Worm (Caenorhabditis elegans): ENCODE data around the gene C18A3.11.
A peak's percentile ranks its signal among the peaks of the same experiment; 100 is the strongest.

The C18A3.11 gene

ce11 chrII:5715745-5716357 lies 15.0 kb upstream of the C18A3.11 start, which contains the start of the genes C18A3.10 and C18A3.3:
Gene C18A3.10, minus strand, starts transcription at chrII:5715845.
Gene C18A3.3, plus strand, starts transcription at chrII:5716307.
- TF ChIP-seq nhr-76 (tag; optimal IDR thresholded peaks at IDR 0.05) (no peak), snpc-4 (tag; optimal IDR thresholded peaks at IDR 0.05) (no peak), ceh-83 (GFP tag; optimal IDR thresholded peaks at IDR 0.05) (no peak), flh-1 (GFP tag; optimal IDR thresholded peaks at IDR 0.05) (no peak), nhr-2 (tag; optimal IDR thresholded peaks at IDR 0.05) (no peak), ham-2 (GFP tag; optimal IDR thresholded peaks at IDR 0.05) (no peak), ceh-43 (GFP tag; optimal IDR thresholded peaks at IDR 0.05) (no peak), lsy-2 (tag; optimal IDR thresholded peaks at IDR 0.05) (no peak), M03D4.4 (tag; optimal IDR thresholded peaks at IDR 0.05) (no peak), elt-3 (tag; optimal IDR thresholded peaks at IDR 0.05) (no peak), mls-2 (tag; optimal IDR thresholded peaks at IDR 0.05) (no peak), mab-5 (tag; optimal IDR thresholded peaks at IDR 0.05) (no peak), unc-39 (tag; optimal IDR thresholded peaks at IDR 0.05) (no peak), zip-8 (tag; optimal IDR thresholded peaks at IDR 0.05) (no peak), nhr-28 (tag; optimal IDR thresholded peaks at IDR 0.05) (no peak), unc-120 (tag; optimal IDR thresholded peaks at IDR 0.05; ENCODE audit: poor library complexity, severe bottlenecking) (no peak), ceh-39 (tag; optimal IDR thresholded peaks at IDR 0.05) (no peak), blmp-1 (tag; optimal IDR thresholded peaks at IDR 0.05) (no peak)

ce11 chrII:5717831-5718230 lies 13.0 kb upstream of the C18A3.11 start, which contains the start of gene zipt-3:
Gene zipt-3, plus strand, starts transcription at chrII:5718131.
- no peak for TF ChIP-seq bed-3 (GFP tag; optimal IDR thresholded peaks at IDR 0.05)
- no peak for TF ChIP-seq elt-3 (tag; optimal IDR thresholded peaks at IDR 0.05)
- TF ChIP-seq unc-62 (GFP tag; optimal IDR thresholded peaks at IDR 0.05) = no peak
- no peak for TF ChIP-seq blmp-1 (tag; optimal IDR thresholded peaks at IDR 0.05)
- TF ChIP-seq unc-39 (tag; optimal IDR thresholded peaks at IDR 0.05) = no peak
- TF ChIP-seq nhr-12 (tag; optimal IDR thresholded peaks at IDR 0.05) = no peak
- no peak for TF ChIP-seq drap-1 (GFP tag; optimal IDR thresholded peaks at IDR 0.05)
- TF ChIP-seq ceh-83 (GFP tag; optimal IDR thresholded peaks at IDR 0.05) = no peak
- TF ChIP-seq nhr-2 (tag; optimal IDR thresholded peaks at IDR 0.05) = no peak
- TF ChIP-seq mab-5 (tag; optimal IDR thresholded peaks at IDR 0.05) = no peak
- no peak for TF ChIP-seq mls-2 (tag; optimal IDR thresholded peaks at IDR 0.05)
- no peak for TF ChIP-seq cnd-1 (tag; optimal IDR thresholded peaks at IDR 0.05)
- TF ChIP-seq nhr-237 (tag; optimal IDR thresholded peaks at IDR 0.05) = no peak
- TF ChIP-seq sptf-1 (tag; optimal IDR thresholded peaks at IDR 0.05) = no peak
- no peak for TF ChIP-seq lin-32 (GFP tag; optimal IDR thresholded peaks at IDR 0.05)
- TF ChIP-seq zip-8 (tag; optimal IDR thresholded peaks at IDR 0.05) = no peak

ce11 chrII:5719848-5720247 lies 11.0 kb upstream of the C18A3.11 start, which contains the start of gene damt-1:
Gene damt-1, plus strand, starts transcription at chrII:5720148.
- no peak for TF ChIP-seq zip-8 (tag; optimal IDR thresholded peaks at IDR 0.05)
- TF ChIP-seq pha-4 (tag; optimal IDR thresholded peaks at IDR 0.05) = no peak
- TF ChIP-seq ces-1 (GFP tag; optimal IDR thresholded peaks at IDR 0.05) = no peak
- TF ChIP-seq nhr-2 (tag; optimal IDR thresholded peaks at IDR 0.05) = no peak
- no peak for TF ChIP-seq lsy-2 (tag; optimal IDR thresholded peaks at IDR 0.05)
- TF ChIP-seq unc-120 (tag; optimal IDR thresholded peaks at IDR 0.05; ENCODE audit: poor library complexity, severe bottlenecking) = no peak
- no peak for TF ChIP-seq cnd-1 (tag; optimal IDR thresholded peaks at IDR 0.05)
- no peak for TF ChIP-seq blmp-1 (tag; optimal IDR thresholded peaks at IDR 0.05)
- TF ChIP-seq ceh-43 (GFP tag; optimal IDR thresholded peaks at IDR 0.05) = no peak
- no peak for TF ChIP-seq sptf-1 (tag; optimal IDR thresholded peaks at IDR 0.05)

ce11 chrII:5725094-5725493 lies 5.7 kb upstream of the C18A3.11 start:
- TF ChIP-seq unc-39 (tag; optimal IDR thresholded peaks at IDR 0.05) (no peak), ces-1 (GFP tag; optimal IDR thresholded peaks at IDR 0.05) (peak; percentile 63), mep-1 (tag; optimal IDR thresholded peaks at IDR 0.05) (peak; percentile 25)

ce11 chrII:5727707-5728106 lies 3.1 kb upstream of the C18A3.11 start, which contains the start of gene rab-3:
Gene rab-3, minus strand, starts transcription at chrII:5727853.
- TF ChIP-seq ces-1 (GFP tag; optimal IDR thresholded peaks at IDR 0.05) = peak; percentile 72
- TF ChIP-seq nhr-28 (tag; optimal IDR thresholded peaks at IDR 0.05) = no peak

ce11 chrII:5734883-5735282 lies 4.0 kb downstream of the C18A3.11 start:
- TF ChIP-seq mep-1 (tag; optimal IDR thresholded peaks at IDR 0.05) (no peak), mab-5 (tag; optimal IDR thresholded peaks at IDR 0.05) (no peak), lin-13 (tag; optimal IDR thresholded peaks at IDR 0.05) (no peak), elt-3 (tag; optimal IDR thresholded peaks at IDR 0.05) (no peak), M03D4.4 (tag; optimal IDR thresholded peaks at IDR 0.05) (no peak), ceh-39 (tag; optimal IDR thresholded peaks at IDR 0.05) (no peak), hlh-1 (tag; optimal IDR thresholded peaks at IDR 0.05) (no peak), unc-62 (GFP tag; optimal IDR thresholded peaks at IDR 0.05) (peak; percentile 69), ceh-83 (GFP tag; optimal IDR thresholded peaks at IDR 0.05) (no peak), nhr-237 (tag; optimal IDR thresholded peaks at IDR 0.05) (no peak), sptf-1 (tag; optimal IDR thresholded peaks at IDR 0.05) (no peak), cnd-1 (tag; optimal IDR thresholded peaks at IDR 0.05) (no peak), pha-4 (tag; optimal IDR thresholded peaks at IDR 0.05) (no peak), unc-120 (tag; optimal IDR thresholded peaks at IDR 0.05; ENCODE audit: poor library complexity, severe bottlenecking) (no peak), ces-1 (GFP tag; optimal IDR thresholded peaks at IDR 0.05) (no peak), mls-2 (tag; optimal IDR thresholded peaks at IDR 0.05) (no peak), nhr-76 (tag; optimal IDR thresholded peaks at IDR 0.05) (no peak), nhr-2 (tag; optimal IDR thresholded peaks at IDR 0.05) (peak; percentile 52), drap-1 (GFP tag; optimal IDR thresholded peaks at IDR 0.05) (no peak), sem-2 (GFP tag; optimal IDR thresholded peaks at IDR 0.05) (no peak), ceh-43 (GFP tag; optimal IDR thresholded peaks at IDR 0.05) (no peak), lin-32 (GFP tag; optimal IDR thresholded peaks at IDR 0.05) (no peak), nhr-28 (tag; optimal IDR thresholded peaks at IDR 0.05) (no peak), zip-8 (tag; optimal IDR thresholded peaks at IDR 0.05) (peak; percentile 92)

All from whole organism, mixed stage, embryonic.